Worm (Caenorhabditis elegans): ENCODE data around the gene srd-11.

The srd-11 gene

ce11 chrV:13624424-13624823 lies 4.8 kb upstream of the srd-11 start, which contains the start of gene F53F4.11:
TSS of gene F53F4.11 (minus strand) at chrV:13624524.
- TF ChIP-seq med-1 (GFP tag; optimal IDR thresholded peaks at IDR 0.05; ENCODE audit: insufficient read depth), result no peak
- no peak for TF ChIP-seq klf-2 (GFP tag; conservative IDR thresholded peaks at IDR 0.05)
- no peak for TF ChIP-seq T22C8.4 (GFP tag; IDR thresholded peaks at IDR 0.05)
- no peak for TF ChIP-seq ref-1 (GFP tag; conservative IDR thresholded peaks at IDR 0.05)
- no peak for TF ChIP-seq ztf-23 (GFP tag; IDR thresholded peaks at IDR 0.05)
- no peak for TF ChIP-seq tab-1 (GFP tag; IDR thresholded peaks at IDR 0.05)
- no peak for TF ChIP-seq cog-1 (tag; optimal IDR thresholded peaks at IDR 0.05)
- no peak for TF ChIP-seq ztf-29 (GFP tag; IDR thresholded peaks at IDR 0.05)
- no peak for TF ChIP-seq flt-1 (GFP tag; IDR thresholded peaks at IDR 0.05)

- TF ChIP-seq klf-2 (GFP tag; conservative IDR thresholded peaks at IDR 0.05) (no peak), cog-1 (tag; optimal IDR thresholded peaks at IDR 0.05) (no peak), med-1 (GFP tag; optimal IDR thresholded peaks at IDR 0.05; ENCODE audit: insufficient read depth) (no peak), ztf-29 (GFP tag; IDR thresholded peaks at IDR 0.05) (no peak), T22C8.4 (GFP tag; IDR thresholded peaks at IDR 0.05) (no peak), ref-1 (GFP tag; conservative IDR thresholded peaks at IDR 0.05) (no peak), tab-1 (GFP tag; IDR thresholded peaks at IDR 0.05) (no peak), flt-1 (GFP tag; IDR thresholded peaks at IDR 0.05) (no peak), ztf-23 (GFP tag; IDR thresholded peaks at IDR 0.05) (no peak)
Measured at ce11 chrV:13621720-13622119, 2.1 kb upstream of the srd-11 start, which contains the start of gene F53F4.16. TSS of gene F53F4.16 (minus strand) at chrV:13621820.

- TF ChIP-seq tab-1 (GFP tag; IDR thresholded peaks at IDR 0.05) (no peak), T22C8.4 (GFP tag; IDR thresholded peaks at IDR 0.05) (no peak), ztf-29 (GFP tag; IDR thresholded peaks at IDR 0.05) (no peak), med-1 (GFP tag; optimal IDR thresholded peaks at IDR 0.05; ENCODE audit: insufficient read depth) (no peak)
Measured at ce11 chrV:13620676-13621075, 1.0 kb upstream of the srd-11 start, which contains the start of gene F53F4.15. TSS of gene F53F4.15 (plus strand) at chrV:13620976.

ce11 chrV:13613870-13614269 lies 5.8 kb downstream of the srd-11 start, which contains the start of gene F53F4.7:
TSS of gene F53F4.7 (minus strand) at chrV:13613970.
- TF ChIP-seq med-1 (GFP tag; optimal IDR thresholded peaks at IDR 0.05; ENCODE audit: insufficient read depth) (no peak), tab-1 (GFP tag; IDR thresholded peaks at IDR 0.05) (no peak), cog-1 (tag; optimal IDR thresholded peaks at IDR 0.05) (no peak), flt-1 (GFP tag; IDR thresholded peaks at IDR 0.05) (no peak), ztf-23 (GFP tag; IDR thresholded peaks at IDR 0.05) (no peak), ztf-29 (GFP tag; IDR thresholded peaks at IDR 0.05) (no peak), klf-2 (GFP tag; conservative IDR thresholded peaks at IDR 0.05) (no peak), ref-1 (GFP tag; conservative IDR thresholded peaks at IDR 0.05) (no peak)

- no peak for TF ChIP-seq cog-1 (tag; optimal IDR thresholded peaks at IDR 0.05)
- no peak for TF ChIP-seq klf-2 (GFP tag; conservative IDR thresholded peaks at IDR 0.05)
- TF ChIP-seq ztf-23 (GFP tag; IDR thresholded peaks at IDR 0.05), result no peak
- TF ChIP-seq med-1 (GFP tag; optimal IDR thresholded peaks at IDR 0.05; ENCODE audit: insufficient read depth), result no peak
- TF ChIP-seq T22C8.4 (GFP tag; IDR thresholded peaks at IDR 0.05), result no peak
- no peak for TF ChIP-seq flt-1 (GFP tag; IDR thresholded peaks at IDR 0.05)
- TF ChIP-seq ztf-29 (GFP tag; IDR thresholded peaks at IDR 0.05), result no peak
- TF ChIP-seq tab-1 (GFP tag; IDR thresholded peaks at IDR 0.05), result no peak
- no peak for TF ChIP-seq ref-1 (GFP tag; conservative IDR thresholded peaks at IDR 0.05)
Measured at ce11 chrV:13611782-13612181, 7.9 kb downstream of the srd-11 start, which contains the start of gene spig-9. TSS of gene spig-9 (minus strand) at chrV:13611882.

- TF ChIP-seq tab-1 (GFP tag; IDR thresholded peaks at IDR 0.05) (no peak), flt-1 (GFP tag; IDR thresholded peaks at IDR 0.05) (no peak), ref-1 (GFP tag; conservative IDR thresholded peaks at IDR 0.05) (no peak), med-1 (GFP tag; optimal IDR thresholded peaks at IDR 0.05; ENCODE audit: insufficient read depth) (no peak), ztf-29 (GFP tag; IDR thresholded peaks at IDR 0.05) (no peak), ztf-23 (GFP tag; IDR thresholded peaks at IDR 0.05) (no peak), klf-2 (GFP tag; conservative IDR thresholded peaks at IDR 0.05) (no peak)
Measured at ce11 chrV:13609806-13610205, 9.8 kb downstream of the srd-11 start.

ce11 chrV:13608486-13608885 lies 11.2 kb downstream of the srd-11 start:
- TF ChIP-seq flt-1 (GFP tag; IDR thresholded peaks at IDR 0.05), result no peak
- no peak for TF ChIP-seq ztf-29 (GFP tag; IDR thresholded peaks at IDR 0.05)
- TF ChIP-seq ztf-23 (GFP tag; IDR thresholded peaks at IDR 0.05), result no peak
- TF ChIP-seq ref-1 (GFP tag; conservative IDR thresholded peaks at IDR 0.05), result no peak
- no peak for TF ChIP-seq med-1 (GFP tag; optimal IDR thresholded peaks at IDR 0.05; ENCODE audit: insufficient read depth)
- no peak for TF ChIP-seq klf-2 (GFP tag; conservative IDR thresholded peaks at IDR 0.05)
- TF ChIP-seq tab-1 (GFP tag; IDR thresholded peaks at IDR 0.05), result no peak

ce11 chrV:13606651-13607242 lies 12.9 kb downstream of the srd-11 start, which contains the start of gene fmo-4:
TSS of gene fmo-4 (minus strand) at chrV:13606701.
- no peak for TF ChIP-seq flt-1 (GFP tag; IDR thresholded peaks at IDR 0.05)
- no peak for TF ChIP-seq cog-1 (tag; optimal IDR thresholded peaks at IDR 0.05)
- no peak for TF ChIP-seq ztf-23 (GFP tag; IDR thresholded peaks at IDR 0.05)
- no peak for TF ChIP-seq ref-1 (GFP tag; conservative IDR thresholded peaks at IDR 0.05)
- TF ChIP-seq med-1 (GFP tag; optimal IDR thresholded peaks at IDR 0.05; ENCODE audit: insufficient read depth), result no peak

ce11 chrV:13600882-13601281 lies 18.8 kb downstream of the srd-11 start, which contains the start of gene rdy-2:
TSS of gene rdy-2 (minus strand) at chrV:13600982.
- TF ChIP-seq klf-2 (GFP tag; conservative IDR thresholded peaks at IDR 0.05) (no peak), tab-1 (GFP tag; IDR thresholded peaks at IDR 0.05) (no peak), cog-1 (tag; optimal IDR thresholded peaks at IDR 0.05) (no peak), T22C8.4 (GFP tag; IDR thresholded peaks at IDR 0.05) (no peak), med-1 (GFP tag; optimal IDR thresholded peaks at IDR 0.05; ENCODE audit: insufficient read depth) (no peak), flt-1 (GFP tag; IDR thresholded peaks at IDR 0.05) (no peak)

ce11 chrV:13598370-13598769 lies 21.3 kb downstream of the srd-11 start:
- no peak for TF ChIP-seq klf-2 (GFP tag; conservative IDR thresholded peaks at IDR 0.05)
- TF ChIP-seq ztf-29 (GFP tag; IDR thresholded peaks at IDR 0.05), result no peak
- no peak for TF ChIP-seq med-1 (GFP tag; optimal IDR thresholded peaks at IDR 0.05; ENCODE audit: insufficient read depth)
- no peak for TF ChIP-seq flt-1 (GFP tag; IDR thresholded peaks at IDR 0.05)
- TF ChIP-seq ref-1 (GFP tag; conservative IDR thresholded peaks at IDR 0.05), result no peak
- TF ChIP-seq ztf-23 (GFP tag; IDR thresholded peaks at IDR 0.05), result no peak
- no peak for TF ChIP-seq tab-1 (GFP tag; IDR thresholded peaks at IDR 0.05)
